Worm (Caenorhabditis elegans) whole organism, L4 larva: ENCODE results near the gene cyp-14A1.

Experiments used
- F37D6.2 ChIP-seq: sonication (generic microtip); optimal IDR thresholded peaks from 2 replicates; lab custom pipeline; 2016; ENCODE audit warnings: mild to moderate bottlenecking, missing genetic modification characterization, missing compliant biosample characterization
- R02D3.7 ChIP-seq: fragments of 150-350 bp; sonication (generic microtip); optimal IDR thresholded peaks from 3 replicates; lab custom pipeline; 2014; ENCODE audit warnings: missing biosample characterization, missing genetic modification characterization
- T26A8.4 ChIP-seq: fragments of 200-800 bp; sonication (Bioruptor generic); IDR thresholded peaks from 2 replicates; pipeline ENCODE4 v1.3.6; 2022; ENCODE audit warnings: missing genetic modification characterization, missing compliant biosample characterization
- Y105C5A.15 ChIP-seq: fragments of 200-800 bp; sonication (Bioruptor generic); IDR thresholded peaks from 2 replicates; pipeline ENCODE4 v1.3.6; 2022; ENCODE audit warnings: missing genetic modification characterization, missing compliant biosample characterization
- Y48G9A.11 ChIP-seq: fragments of 200-800 bp; sonication (Bioruptor generic); IDR thresholded peaks from 2 replicates; pipeline ENCODE4 v1.3.6; 2022; ENCODE audit warnings: missing genetic modification reagents, missing genetic modification characterization, missing compliant biosample characterization
- aha-1 ChIP-seq: fragments of 150-350 bp; peaks from one replicate; lab custom pipeline; 2014; ENCODE audit warnings: missing biosample characterization, missing genetic modification characterization
- ceh-82 ChIP-seq: sonication (generic microtip); optimal IDR thresholded peaks from 2 replicates; lab custom pipeline; 2017; ENCODE audit warnings: missing biosample characterization, missing genetic modification characterization
- daf-19 ChIP-seq: fragments of 200-800 bp; sonication (Bioruptor generic); conservative IDR thresholded peaks from 2 replicates; pipeline ENCODE4 v1.3.6; 2022; ENCODE audit warnings: missing genetic modification characterization, missing compliant biosample characterization
- daf-8 ChIP-seq: fragments of 200-800 bp; sonication (Bioruptor generic); IDR thresholded peaks from 2 replicates; pipeline ENCODE4 v1.3.6; 2022; ENCODE audit warnings: missing genetic modification characterization, missing compliant biosample characterization
- dmd-8 ChIP-seq: fragments of 200-800 bp; sonication (Bioruptor generic); IDR thresholded peaks from 2 replicates; pipeline ENCODE4 v1.3.6; 2022; ENCODE audit warnings: missing genetic modification characterization, missing compliant biosample characterization
- dmd-9 ChIP-seq: fragments of 200-800 bp; sonication (Bioruptor generic); IDR thresholded peaks from 2 replicates; pipeline ENCODE4 v1.3.6; 2022; ENCODE audit warnings: missing genetic modification reagents, missing genetic modification characterization, missing compliant biosample characterization
- dpl-1 ChIP-seq: fragments of 150-350 bp; optimal IDR thresholded peaks from 2 replicates; lab custom pipeline; 2014; ENCODE audit warnings: missing biosample characterization, missing genetic modification reagents, missing genetic modification characterization
- duxl-1 ChIP-seq: sonication (generic microtip); optimal IDR thresholded peaks from 2 replicates; lab custom pipeline; 2016; ENCODE audit warnings: mild to moderate bottlenecking, missing genetic modification characterization, moderate library complexity, missing compliant biosample characterization; ENCODE audit not compliant: poor library complexity
- dve-1 ChIP-seq: sonication (generic microtip); optimal IDR thresholded peaks from 2 replicates; lab custom pipeline; 2017; ENCODE audit warnings: antibody characterized with exemption, mild to moderate bottlenecking, missing genetic modification characterization, missing compliant biosample characterization; ENCODE audit not compliant: insufficient read depth
- egl-43 ChIP-seq: fragments of 200-800 bp; sonication (Bioruptor generic); IDR thresholded peaks from 2 replicates; pipeline ENCODE4 v1.3.6; 2022; ENCODE audit warnings: missing genetic modification reagents, missing genetic modification characterization, missing compliant biosample characterization
- fos-1 ChIP-seq: fragments of 150-350 bp; optimal IDR thresholded peaks from 2 replicates; lab custom pipeline; 2014; ENCODE audit warnings: missing biosample characterization, missing genetic modification characterization
- hif-1 ChIP-seq, 2 experiments: sonication (generic microtip); optimal IDR thresholded peaks; 2 replicates each; lab custom pipeline; 2016 to 2017; ENCODE audit warnings: missing compliant biosample characterization in 2 of 2, missing genetic modification characterization in 2 of 2, missing genetic modification reagents in 2 of 2, missing genotype in 2 of 2, mild to moderate bottlenecking in 1 of 2
- hlh-30 ChIP-seq: sonication (generic microtip); optimal IDR thresholded peaks from 2 replicates; lab custom pipeline; 2017; ENCODE audit warnings: antibody characterized with exemption, mild to moderate bottlenecking, missing genetic modification characterization, missing compliant biosample characterization; ENCODE audit not compliant: insufficient read depth
- hmg-1.1 ChIP-seq: fragments of 200-800 bp; sonication (Bioruptor generic); IDR thresholded peaks from 2 replicates; pipeline ENCODE4 v1.3.6; 2022; ENCODE audit warnings: missing genetic modification reagents, missing genetic modification characterization, missing compliant biosample characterization
- jun-1 ChIP-seq: fragments of 150-350 bp; optimal IDR thresholded peaks from 2 replicates; lab custom pipeline; 2014; ENCODE audit warnings: missing biosample characterization, missing genetic modification reagents, missing genetic modification characterization
- lim-7 ChIP-seq: fragments of 200-800 bp; sonication (Bioruptor generic); IDR thresholded peaks from 2 replicates; pipeline ENCODE4 v1.3.6; 2022; ENCODE audit warnings: missing genetic modification characterization, missing compliant biosample characterization
- lin-38 ChIP-seq: fragments of 200-800 bp; sonication (Bioruptor generic); IDR thresholded peaks from 2 replicates; pipeline ENCODE4 v1.3.6; 2022; ENCODE audit warnings: missing genetic modification reagents, missing genetic modification characterization, missing compliant biosample characterization
- lin-39 ChIP-seq: fragments of 150-350 bp; optimal IDR thresholded peaks from 2 replicates; lab custom pipeline; 2014; ENCODE audit warnings: missing biosample characterization, missing genetic modification reagents, missing genetic modification characterization
- madf-9 ChIP-seq: fragments of 200-800 bp; sonication (Bioruptor generic); conservative IDR thresholded peaks from 2 replicates; pipeline ENCODE4 v1.3.6; 2022; ENCODE audit warnings: missing genetic modification reagents, missing genetic modification characterization, missing compliant biosample characterization
- mdl-1 ChIP-seq, 2 experiments: fragments of 150-350 bp in 1 of 2; sonication (generic microtip) in 1 of 2; optimal IDR thresholded peaks; 2 replicates each; lab custom pipeline; 2014 to 2017; ENCODE audit warnings: missing biosample characterization in 2 of 2, missing genetic modification characterization in 2 of 2
- mes-2 ChIP-seq: sonication (generic microtip); optimal IDR thresholded peaks from 2 replicates; lab custom pipeline; 2016; ENCODE audit warnings: missing genotype, mild to moderate bottlenecking, missing genetic modification characterization, missing compliant biosample characterization; ENCODE audit not compliant: poor library complexity, severe bottlenecking
- mxl-3 ChIP-seq: fragments of 200-800 bp; sonication (Bioruptor generic); optimal IDR thresholded peaks from 2 replicates; lab custom pipeline; 2018; ENCODE audit warnings: mild to moderate bottlenecking, missing genetic modification characterization, missing compliant biosample characterization
- nhr-102 ChIP-seq: sonication (generic microtip); optimal IDR thresholded peaks from 2 replicates; lab custom pipeline; 2016; ENCODE audit warnings: mild to moderate bottlenecking, missing genetic modification characterization, moderate library complexity, missing compliant biosample characterization
- nhr-11 ChIP-seq: fragments of 150-350 bp; optimal IDR thresholded peaks from 2 replicates; lab custom pipeline; 2014; ENCODE audit warnings: missing biosample characterization, missing genetic modification characterization
- nhr-28 ChIP-seq: fragments of 150-350 bp; optimal IDR thresholded peaks from 2 replicates; lab custom pipeline; 2014; ENCODE audit warnings: missing biosample characterization, missing genetic modification characterization
- nhr-41 ChIP-seq: fragments of 200-800 bp; sonication (Bioruptor generic); IDR thresholded peaks from 2 replicates; pipeline ENCODE4 v1.3.6; 2022; ENCODE audit warnings: missing genetic modification reagents, missing genetic modification characterization, missing compliant biosample characterization
- nhr-48 ChIP-seq: sonication (generic microtip); optimal IDR thresholded peaks from 2 replicates; lab custom pipeline; 2016; ENCODE audit warnings: mild to moderate bottlenecking, missing genetic modification characterization, missing compliant biosample characterization
- pha-4 ChIP-seq, 2 experiments: fragments of 150-350 bp in 1 of 2; fragments of 200-800 bp in 1 of 2; sonication (Bioruptor generic) in 1 of 2; IDR thresholded peaks in 1 of 2; optimal IDR thresholded peaks in 1 of 2; 2 replicates each; pipeline versions ENCODE4 v1.3.6 to Lab custom; 2014 to 2022; ENCODE audit warnings: missing genetic modification characterization in 2 of 2, missing genetic modification reagents in 2 of 2, missing biosample characterization in 1 of 2, missing compliant biosample characterization in 1 of 2
- saeg-2 ChIP-seq: fragments of 200-800 bp; sonication (Bioruptor generic); IDR thresholded peaks from 2 replicates; pipeline ENCODE4 v1.3.6; 2022; ENCODE audit warnings: missing genetic modification reagents, missing genetic modification characterization, missing compliant biosample characterization
- sdz-12 ChIP-seq: fragments of 200-800 bp; sonication (Bioruptor generic); optimal IDR thresholded peaks from 2 replicates; lab custom pipeline; 2018; ENCODE audit warnings: mild to moderate bottlenecking, missing genetic modification characterization, missing compliant biosample characterization
- snpc-1.2 ChIP-seq: fragments of 200-800 bp; sonication (Bioruptor generic); IDR thresholded peaks from 2 replicates; pipeline ENCODE4 v1.3.6; 2022; ENCODE audit warnings: missing genetic modification reagents, missing genetic modification characterization, missing compliant biosample characterization
- spr-1 ChIP-seq: sonication (generic microtip); optimal IDR thresholded peaks from 2 replicates; lab custom pipeline; 2016; ENCODE audit warnings: mild to moderate bottlenecking, missing genetic modification characterization, missing compliant biosample characterization
- unc-130 ChIP-seq: sonication (generic microtip); optimal IDR thresholded peaks from 2 replicates; lab custom pipeline; 2016; ENCODE audit warnings: missing genetic modification reagents, missing genetic modification characterization, missing compliant biosample characterization
- vab-7 ChIP-seq: fragments of 200-800 bp; sonication (Bioruptor generic); IDR thresholded peaks from 2 replicates; pipeline ENCODE4 v1.3.6; 2022; ENCODE audit warnings: missing genetic modification reagents, missing genetic modification characterization, missing compliant biosample characterization
- zfp-2 ChIP-seq: sonication (generic microtip); optimal IDR thresholded peaks from 2 replicates; lab custom pipeline; 2016; ENCODE audit warnings: mild to moderate bottlenecking, missing genetic modification characterization, missing compliant biosample characterization
- ztf-11 ChIP-seq: fragments of 150-350 bp; optimal IDR thresholded peaks from 2 replicates; lab custom pipeline; 2014; ENCODE audit warnings: missing biosample characterization, missing genetic modification characterization

The cyp-14A1 gene

ce11 chrX:13307852-13308251 is 40.7 kb upstream of the cyp-14A1 start:
- TF ChIP-seq duxl-1 (tag; lab: Kevin White, UChicago) (peak; percentile 47), jun-1 (tag; lab: Kevin White, UChicago) (no peak), spr-1 (tag; lab: Kevin White, UChicago) (peak; percentile 42), ceh-82 (no peak), nhr-48 (tag; lab: Kevin White, UChicago) (peak; percentile 40), zfp-2 (tag; lab: Kevin White, UChicago) (no peak), daf-8 (GFP tag; lab: Robert Waterston, UW) (no peak), hlh-30 (tag; lab: Kevin White, UChicago) (peak; percentile 18), dmd-9 (GFP tag; lab: Robert Waterston, UW) (no peak), dve-1 (tag; lab: Kevin White, UChicago) (peak; percentile 10), T26A8.4 (GFP tag; lab: Robert Waterston, UW) (0 out of 2 replicates have a peak, but pooled peaks have one; percentile 11), nhr-102 (tag; lab: Kevin White, UChicago) (peak; percentile 10), lim-7 (GFP tag; lab: Robert Waterston, UW) (peak; percentile 74), Y105C5A.15 (no peak; the same call in 1 of the 2 replicates), Y48G9A.11 (GFP tag; lab: Robert Waterston, UW) (0 out of 2 replicates have a peak, but pooled peaks have one; percentile 8), mdl-1 (tag; optimal IDR thresholded peaks at IDR 0.05; lab: Kevin White, UChicago) (peak in 1 of 2 experiments; percentile 26), daf-19 (GFP tag; lab: Robert Waterston, UW) (no peak), snpc-1.2 (GFP tag; lab: Robert Waterston, UW) (peak; percentile 50; the same call in 1 of the 2 replicates), mes-2 (tag; lab: Kevin White, UChicago) (peak; percentile 41), nhr-41 (no peak), lin-38 (GFP tag; lab: Robert Waterston, UW) (peak; percentile 61), saeg-2 (no peak), ztf-11 (tag; lab: Kevin White, UChicago) (no peak), dmd-8 (GFP tag; lab: Robert Waterston, UW) (no peak), R02D3.7 (tag; lab: Kevin White, UChicago) (no peak), fos-1 (tag; lab: Kevin White, UChicago) (no peak), egl-43 (no peak; the same call in 1 of the 2 replicates), vab-7 (GFP tag; lab: Robert Waterston, UW) (peak; percentile 38; the same call in 1 of the 2 replicates), aha-1 (tag; lab: Kevin White, UChicago) (no peak), hif-1 (tag; optimal IDR thresholded peaks at IDR 0.05; lab: Kevin White, UChicago) (no peak), mxl-3 (peak; percentile 6), sdz-12 (GFP tag; lab: Kevin White, UChicago) (no peak), dpl-1 (GFP tag; lab: Kevin White, UChicago) (no peak), lin-39 (tag; lab: Kevin White, UChicago) (no peak), nhr-28 (tag; lab: Kevin White, UChicago) (no peak), unc-130 (GFP tag; lab: Kevin White, UChicago) (no peak), nhr-11 (no peak), madf-9 (GFP tag; lab: Robert Waterston, UW) (0 out of 2 replicates have a peak, but pooled peaks have one; percentile 11), pha-4 (GFP tag; IDR thresholded peaks at IDR 0.05; lab: Robert Waterston, UW) (peak; percentile 62; the same call in 1 of the 2 replicates), pha-4 (tag; optimal IDR thresholded peaks at IDR 0.05; lab: Kevin White, UChicago) (no peak), hmg-1.1 (GFP tag; lab: Robert Waterston, UW) (0 out of 2 replicates have a peak, but pooled peaks have one; percentile 52), F37D6.2 (tag; lab: Kevin White, UChicago) (no peak)
